Worm (Caenorhabditis elegans): ENCODE data around the gene F54D1.6.

- no peak for TF ChIP-seq elt-4 (tag; optimal IDR thresholded peaks at IDR 0.05)
- no peak for TF ChIP-seq unc-86 (tag; optimal IDR thresholded peaks at IDR 0.05)
These were observed 9.2 kb downstream of the F54D1.6 start, which contains the start of gene mttu-1 for ce11 chrIV:11296787-11297186.
